Fruit fly (Drosophila melanogaster) whole organism, embryonic: ENCODE results near the gene Pp1alpha-96A.

Experiments
- Awh ChIP-seq: fragments of 200-800 bp; sonication (Bioruptor generic); IDR thresholded peaks from 2 replicates; pipeline ENCODE4, ENCODE4 v1.3.6; 2022; ENCODE audit warnings: missing biosample characterization, missing genetic modification characterization
- Bteb2 ChIP-seq: fragments of 200-800 bp; sonication (Bioruptor generic); optimal IDR thresholded peaks from 2 replicates; lab custom pipeline; 2016; ENCODE audit warnings: missing biosample characterization, missing genetic modification characterization
- C15 ChIP-seq: fragments of 200-800 bp; sonication (Bioruptor generic); IDR thresholded peaks from 3 replicates; pipeline ENCODE4 v1.3.6; 2022; ENCODE audit warnings: missing biosample characterization, missing genetic modification characterization
- CG1024 ChIP-seq: fragments of 200-800 bp; sonication (Bioruptor generic); IDR thresholded peaks from 2 replicates; pipeline ENCODE4 v1.3.6; 2022; ENCODE audit warnings: missing biosample characterization, missing genetic modification characterization
- CG10321 ChIP-seq: fragments of 200-800 bp; sonication (Bioruptor generic); IDR thresholded peaks from 2 replicates; pipeline ENCODE4 v1.3.6; 2022; ENCODE audit warnings: missing biosample characterization, missing genetic modification characterization
- CG11247 ChIP-seq: fragments of 200-800 bp; sonication (Bioruptor generic); IDR thresholded peaks from 2 replicates; pipeline ENCODE4 v1.3.6; 2022; ENCODE audit warnings: missing biosample characterization, missing genetic modification characterization
- CG11696 ChIP-seq: fragments of 200-800 bp; sonication (Bioruptor generic); IDR thresholded peaks from 2 replicates; pipeline ENCODE4 v1.3.6; 2022; ENCODE audit warnings: missing biosample characterization, missing genetic modification characterization
- CG12104 ChIP-seq: fragments of 200-800 bp; sonication (Bioruptor generic); optimal IDR thresholded peaks from 3 replicates; lab custom pipeline; 2016; ENCODE audit warnings: missing biosample characterization, missing genetic modification characterization
- CG12391 ChIP-seq: fragments of 200-800 bp; sonication (Bioruptor generic); optimal IDR thresholded peaks from 3 replicates; lab custom pipeline; 2018; ENCODE audit warnings: missing biosample characterization, mild to moderate bottlenecking, missing genetic modification characterization, moderate library complexity
- CG13894 ChIP-seq: fragments of 200-800 bp; sonication (Bioruptor generic); optimal IDR thresholded peaks from 3 replicates; lab custom pipeline; 2018; ENCODE audit warnings: missing biosample characterization, mild to moderate bottlenecking, missing genetic modification characterization, moderate library complexity
- CG1602 ChIP-seq: fragments of 200-800 bp; sonication (Bioruptor generic); optimal IDR thresholded peaks from 3 replicates; lab custom pipeline; 2016; ENCODE audit warnings: missing biosample characterization, missing genetic modification characterization
- CG17612 ChIP-seq: fragments of 200-800 bp; sonication (Bioruptor generic); IDR thresholded peaks from 2 replicates; pipeline ENCODE4 v1.3.6; 2022; ENCODE audit warnings: missing biosample characterization, missing genetic modification characterization
- CG3163 ChIP-seq: fragments of 200-800 bp; sonication (Bioruptor generic); optimal IDR thresholded peaks from 3 replicates; lab custom pipeline; 2016; ENCODE audit warnings: missing biosample characterization, missing genetic modification characterization
- CG32772 ChIP-seq: fragments of 200-800 bp; sonication (Bioruptor generic); IDR thresholded peaks from 2 replicates; pipeline ENCODE4 v1.3.6; 2022; ENCODE audit warnings: missing biosample characterization, missing genetic modification characterization
- CG34422 ChIP-seq: fragments of 200-800 bp; sonication (Bioruptor generic); IDR thresholded peaks from 3 replicates; pipeline ENCODE4 v1.3.6; 2022; ENCODE audit warnings: missing biosample characterization, missing genetic modification characterization
- CG3726 ChIP-seq: fragments of 200-800 bp; sonication (Bioruptor generic); IDR thresholded peaks from 3 replicates; pipeline ENCODE4, ENCODE4 v1.3.6; 2022; ENCODE audit warnings: missing biosample characterization, missing genetic modification characterization
- CG5245 ChIP-seq: fragments of 200-800 bp; sonication (Bioruptor generic); optimal IDR thresholded peaks from 3 replicates; lab custom pipeline; 2016; ENCODE audit warnings: missing biosample characterization, missing genetic modification characterization
- CG7357 ChIP-seq: fragments of 200-800 bp; sonication (Bioruptor generic); IDR thresholded peaks from 3 replicates; pipeline ENCODE4 v1.3.6; 2022; ENCODE audit warnings: missing biosample characterization, missing genetic modification characterization
- CG8359 ChIP-seq: fragments of 200-800 bp; sonication (Bioruptor generic); optimal IDR thresholded peaks from 2 replicates; lab custom pipeline; 2017; ENCODE audit warnings: missing biosample characterization, mild to moderate bottlenecking, missing genetic modification characterization, borderline replicate concordance
- CkIIα-i1 ChIP-seq: fragments of 200-800 bp; sonication (Bioruptor generic); IDR thresholded peaks from 2 replicates; pipeline ENCODE4 v1.3.6; 2022; ENCODE audit warnings: missing biosample characterization, missing genetic modification characterization
- Dek ChIP-seq: fragments of 200-800 bp; sonication (Bioruptor generic); optimal IDR thresholded peaks from 3 replicates; lab custom pipeline; 2019; ENCODE audit warnings: missing biosample characterization, mild to moderate bottlenecking, missing genetic modification characterization, moderate library complexity
- Eip74EF ChIP-seq, 2 experiments: fragments of 200-800 bp in 1 of 2; fragments of >200 bp in 1 of 2; sonication (Bioruptor generic) in 1 of 2; optimal IDR thresholded peaks; 2 replicates each; lab custom pipeline; 2017 to 2019; ENCODE audit warnings: missing biosample characterization in 2 of 2, missing genetic modification characterization in 2 of 2, mild to moderate bottlenecking in 1 of 2, moderate library complexity in 1 of 2
- Ets65A ChIP-seq: fragments of 200-800 bp; sonication (Bioruptor generic); peaks from one replicate; lab custom pipeline; 2016; ENCODE audit warnings: missing biosample characterization, missing genetic modification characterization
- HLH54F ChIP-seq: fragments of 200-800 bp; sonication (Bioruptor generic); optimal IDR thresholded peaks from 3 replicates; lab custom pipeline; 2016; ENCODE audit warnings: missing biosample characterization, missing genetic modification characterization
- Hsf ChIP-seq: fragments of 200-800 bp; sonication (Bioruptor generic); optimal IDR thresholded peaks from 3 replicates; lab custom pipeline; 2016; ENCODE audit warnings: missing biosample characterization, missing genetic modification characterization
- Myb ChIP-seq: fragments of 200-800 bp; sonication (Bioruptor generic); optimal IDR thresholded peaks from 2 replicates; lab custom pipeline; 2016; ENCODE audit warnings: missing biosample characterization, missing genetic modification characterization
- NFAT ChIP-seq: fragments of 200-800 bp; sonication (Bioruptor generic); IDR thresholded peaks from 2 replicates; pipeline ENCODE4 v1.3.6; 2022; ENCODE audit warnings: missing biosample characterization, missing genetic modification characterization
- Oli ChIP-seq: fragments of 200-800 bp; sonication (Bioruptor generic); optimal IDR thresholded peaks from 2 replicates; lab custom pipeline; 2018; ENCODE audit warnings: missing biosample characterization, mild to moderate bottlenecking, missing genetic modification characterization, moderate library complexity
- PHDP ChIP-seq: fragments of 200-800 bp; sonication (Bioruptor generic); optimal IDR thresholded peaks from 3 replicates; lab custom pipeline; 2018; ENCODE audit warnings: missing biosample characterization, mild to moderate bottlenecking, missing genetic modification characterization, moderate library complexity
- Sin3A ChIP-seq: fragments of >200 bp; optimal IDR thresholded peaks from 2 replicates; lab custom pipeline; 2018
- amos ChIP-seq: fragments of 200-800 bp; sonication (Bioruptor generic); IDR thresholded peaks from 2 replicates; pipeline ENCODE4 v1.3.6; 2022; ENCODE audit warnings: missing biosample characterization, missing genetic modification characterization; ENCODE audit not compliant: partially characterized antibody
- ap ChIP-seq: fragments of 200-800 bp; sonication (Bioruptor generic); IDR thresholded peaks from 2 replicates; pipeline ENCODE4 v1.3.6; 2022; ENCODE audit warnings: missing biosample characterization, missing genetic modification characterization
- ara ChIP-seq: fragments of 200-800 bp; sonication (Bioruptor generic); IDR thresholded peaks from 2 replicates; pipeline ENCODE4 v1.3.6; 2022; ENCODE audit warnings: missing biosample characterization, missing genetic modification characterization
- chinmo ChIP-seq: fragments of 200-800 bp; sonication (Bioruptor generic); IDR thresholded peaks from 4 replicates; pipeline ENCODE4 v1.3.6; 2022; ENCODE audit warnings: missing biosample characterization, missing genetic modification characterization; ENCODE audit not compliant: partially characterized antibody
- danr ChIP-seq: fragments of 200-800 bp; sonication (Bioruptor generic); IDR thresholded peaks from 2 replicates; pipeline ENCODE4 v1.3.6; 2022; ENCODE audit warnings: missing biosample characterization, missing genetic modification characterization
- dmrt11E ChIP-seq: fragments of 200-800 bp; sonication (Bioruptor generic); optimal IDR thresholded peaks from 3 replicates; lab custom pipeline; 2018; ENCODE audit warnings: missing biosample characterization, mild to moderate bottlenecking, missing genetic modification characterization, moderate library complexity
- dpn ChIP-seq, 2 experiments: fragments of 200-800 bp; sonication (Bioruptor generic); optimal IDR thresholded peaks; 3 replicates each; lab custom pipeline; 2016; ENCODE audit warnings: missing biosample characterization in 2 of 2, missing genetic modification characterization in 2 of 2
- eve ChIP-seq, 2 experiments: fragments of >200 bp; optimal IDR thresholded peaks; 2 replicates each; lab custom pipeline; 2017; ENCODE audit warnings: missing biosample characterization in 2 of 2, missing genetic modification characterization in 2 of 2
- fru ChIP-seq: fragments of >200 bp; optimal IDR thresholded peaks from 2 replicates; lab custom pipeline; 2017
- gfzf ChIP-seq: fragments of 200-800 bp; sonication (Bioruptor generic); optimal IDR thresholded peaks from 2 replicates; lab custom pipeline; 2016; ENCODE audit warnings: missing biosample characterization, mild to moderate bottlenecking, missing genetic modification characterization, moderate library complexity
- klu ChIP-seq: fragments of 200-800 bp; sonication (Bioruptor generic); IDR thresholded peaks from 2 replicates; pipeline ENCODE4 v1.3.6; 2022; ENCODE audit warnings: missing biosample characterization, missing genetic modification characterization
- row ChIP-seq: fragments of 200-800 bp; sonication (Bioruptor generic); IDR thresholded peaks from 3 replicates; pipeline ENCODE4 v1.3.6; 2022; ENCODE audit warnings: missing biosample characterization, missing genetic modification characterization
- scrt ChIP-seq: fragments of 200-800 bp; sonication (Bioruptor generic); optimal IDR thresholded peaks from 2 replicates; lab custom pipeline; 2018; ENCODE audit warnings: missing biosample characterization, mild to moderate bottlenecking, missing genetic modification characterization, moderate library complexity
- sd ChIP-seq: fragments of 200-800 bp; sonication (Bioruptor generic); optimal IDR thresholded peaks from 3 replicates; lab custom pipeline; 2018; ENCODE audit warnings: missing biosample characterization, mild to moderate bottlenecking, missing genetic modification characterization, moderate library complexity
- sens-2 ChIP-seq: fragments of 200-800 bp; sonication (Bioruptor generic); IDR thresholded peaks from 2 replicates; pipeline ENCODE4 v1.3.6; 2022; ENCODE audit warnings: missing biosample characterization, missing genetic modification characterization
- sob ChIP-seq: fragments of 200-800 bp; sonication (Bioruptor generic); IDR thresholded peaks from 2 replicates; pipeline ENCODE4 v1.3.6; 2022; ENCODE audit warnings: missing biosample characterization, missing genetic modification characterization
- sug ChIP-seq: fragments of 200-800 bp; optimal IDR thresholded peaks from 2 replicates; lab custom pipeline; 2019; ENCODE audit warnings: missing biosample characterization, mild to moderate bottlenecking, missing genetic modification characterization, moderate library complexity
- tio ChIP-seq: fragments of 200-800 bp; sonication (Bioruptor generic); optimal IDR thresholded peaks from 2 replicates; lab custom pipeline; 2017; ENCODE audit warnings: missing biosample characterization, missing genetic modification characterization, inconsistent platforms
- trh ChIP-seq: fragments of 200-800 bp; sonication (Bioruptor generic); optimal IDR thresholded peaks from 2 replicates; lab custom pipeline; 2016; ENCODE audit warnings: missing biosample characterization, missing genetic modification characterization
- ttk ChIP-seq: fragments of 200-800 bp; sonication (Bioruptor generic); IDR thresholded peaks from 2 replicates; pipeline ENCODE4 v2.1.2; 2022; ENCODE audit warnings: missing biosample characterization, missing genetic modification characterization
- usp ChIP-seq: fragments of >200 bp; optimal IDR thresholded peaks from 2 replicates; lab custom pipeline; 2017; ENCODE audit warnings: missing biosample characterization, missing genetic modification characterization
- zf30C ChIP-seq: fragments of 200-800 bp; sonication (Bioruptor generic); optimal IDR thresholded peaks from 3 replicates; lab custom pipeline; 2018; ENCODE audit warnings: missing biosample characterization, mild to moderate bottlenecking, missing genetic modification characterization

The Pp1alpha-96A gene

dm6 chr3R:24543676-24544277, 25.7 kb downstream of the Pp1alpha-96A start, which contains the start of gene Cftr (continued):
- TF ChIP-seq fru (no peak), row (GFP tag; lab: Robert Waterston, UW) (peak; percentile 43), CG34422 (GFP tag; lab: Robert Waterston, UW) (peak; percentile 93), CG17612 (no peak; the same call in 1 of the 2 replicates), CG1602 (GFP tag; lab: Kevin White, UChicago) (no peak), Hsf (peak; percentile 26), sug (peak; percentile 57), Dek (tag; lab: Kevin White, UChicago) (peak; percentile 47), Sin3A (lab: Kevin White, UChicago) (no peak), CG3726 (GFP tag; lab: Robert Waterston, UW) (peak; percentile 59; the same call in 1 of the 3 replicates), Myb (GFP tag; lab: Kevin White, UChicago) (peak; percentile 33), CG10321 (no peak), CG11247 (peak; percentile 46), CG12104 (GFP tag; lab: Kevin White, UChicago) (peak; percentile 44), trh (GFP tag; lab: Kevin White, UChicago) (no peak), zf30C (no peak), usp (GFP tag; lab: Kevin White, UChicago) (no peak), Ets65A (GFP tag; lab: Kevin White, UChicago) (peak; percentile 46), CG7357 (GFP tag; lab: Robert Waterston, UW) (no peak), ttk (GFP tag; lab: Robert Waterston, UW) (no peak; the same call in 1 of the 2 replicates), NFAT (GFP tag; lab: Robert Waterston, UW) (peak; percentile 80), CG5245 (GFP tag; lab: Kevin White, UChicago) (peak; percentile 10), scrt (GFP tag; lab: Kevin White, UChicago) (peak; percentile 96), CG32772 (GFP tag; lab: Robert Waterston, UW) (no peak), CkIIα-i1 (GFP tag; lab: Robert Waterston, UW) (no peak), CG13894 (tag; lab: Kevin White, UChicago) (peak; percentile 73), sens-2 (GFP tag; lab: Robert Waterston, UW) (peak; percentile 47), ap (GFP tag; lab: Robert Waterston, UW) (no peak), Oli (tag; lab: Kevin White, UChicago) (no peak), CG1024 (0 out of 2 replicates have a peak, but pooled peaks have one; percentile 17), Awh (no peak; the same call in 1 of the 2 replicates), PHDP (tag; lab: Kevin White, UChicago) (peak; percentile 15), chinmo (GFP tag; lab: Robert Waterston, UW) (peak; percentile 94; the same call in 3 of the 4 replicates), C15 (GFP tag; lab: Robert Waterston, UW) (no peak), Bteb2 (peak; percentile 61), Eip74EF (GFP tag; optimal IDR thresholded peaks at IDR 0.05; lab: Kevin White, UChicago) (no peak), CG8359 (GFP tag; lab: Kevin White, UChicago) (no peak), sob (GFP tag; lab: Robert Waterston, UW) (peak; percentile 81), CG11696 (GFP tag; lab: Robert Waterston, UW) (no peak; the same call in 1 of the 2 replicates), tio (no peak), CG12391 (tag; lab: Kevin White, UChicago) (no peak), dmrt11E (no peak), HLH54F (GFP tag; lab: Kevin White, UChicago) (peak; percentile 46), sd (no peak), ara (GFP tag; lab: Robert Waterston, UW) (no peak), danr (GFP tag; lab: Robert Waterston, UW) (no peak), CG3163 (GFP tag; lab: Kevin White, UChicago) (peak; percentile 5), eve (GFP tag; optimal IDR thresholded peaks at IDR 0.05; lab: Kevin White, UChicago) (peak in 1 of 2 experiments; percentile 19), gfzf (GFP tag; lab: Kevin White, UChicago) (no peak), klu (GFP tag; lab: Robert Waterston, UW) (no peak), dpn (GFP tag; optimal IDR thresholded peaks at IDR 0.05; lab: Kevin White, UChicago) (peak; percentile 40 to 69), amos (GFP tag; lab: Robert Waterston, UW) (peak; percentile 56; the same call in 1 of the 2 replicates)
